Worm (Caenorhabditis elegans) whole organism, dauer: ENCODE measurements around the gene F35D2.1.

Experiments used
- unc-62 ChIP-seq: sonication (generic microtip); optimal IDR thresholded peaks from 2 replicates; lab custom pipeline; 2017; ENCODE audit warnings: missing biosample characterization, missing genetic modification reagents, missing genetic modification characterization

Gene F35D2.1

ce11 chrII:7555454-7555853 is 20.3 kb upstream of the F35D2.1 start, which contains the start of gene ZK1290.14:
ZK1290.14 (minus strand) TSS chrII:7555592.
- TF ChIP-seq unc-62: no peak

- no peak for TF ChIP-seq unc-62
Measured at ce11 chrII:7557981-7558380, 17.7 kb upstream of the F35D2.1 start.

- TF ChIP-seq unc-62: no peak
Measured at ce11 chrII:7558864-7559263, 16.9 kb upstream of the F35D2.1 start.

- TF ChIP-seq unc-62: no peak
Measured at ce11 chrII:7560844-7561243, 14.9 kb upstream of the F35D2.1 start.

ce11 chrII:7561494-7561893 is 14.2 kb upstream of the F35D2.1 start, which contains the start of the genes ZK1290.11 and ZK1290.1:
ZK1290.11 (minus strand) TSS chrII:7561594.
ZK1290.1 (plus strand) TSS chrII:7561764.
- TF ChIP-seq unc-62: no peak

- TF ChIP-seq unc-62: no peak
Measured at ce11 chrII:7562616-7563015, 13.1 kb upstream of the F35D2.1 start.

- TF ChIP-seq unc-62: no peak
Measured at ce11 chrII:7570305-7570704, 5.4 kb upstream of the F35D2.1 start, which contains the start of gene F35D2.3. F35D2.3 (plus strand) TSS chrII:7570605.

ce11 chrII:7570820-7571219 is 4.9 kb upstream of the F35D2.1 start:
- no peak for TF ChIP-seq unc-62

ce11 chrII:7574143-7574542 is 1.6 kb upstream of the F35D2.1 start, which contains the start of gene F35D2.2:
F35D2.2 (plus strand) TSS chrII:7574443.
- TF ChIP-seq unc-62: no peak

- no peak for TF ChIP-seq unc-62
Measured at ce11 chrII:7577412-7577811, 1.7 kb downstream of the F35D2.1 start, which contains the start of gene F35D2.6. F35D2.6 (plus strand) TSS chrII:7577712.

ce11 chrII:7583555-7583954 is 7.8 kb downstream of the F35D2.1 start, which contains the start of gene mks-3:
mks-3 (minus strand) TSS chrII:7583655.
- no peak for TF ChIP-seq unc-62

- no peak for TF ChIP-seq unc-62
Measured at ce11 chrII:7588295-7588694, 12.6 kb downstream of the F35D2.1 start.

- TF ChIP-seq unc-62: no peak
Measured at ce11 chrII:7593227-7593626, 17.5 kb downstream of the F35D2.1 start.

ce11 chrII:7594262-7594661 is 18.5 kb downstream of the F35D2.1 start:
- no peak for TF ChIP-seq unc-62

ce11 chrII:7594812-7595211 is 19.1 kb downstream of the F35D2.1 start, which contains the start of gene syd-1:
syd-1 (minus strand) TSS chrII:7594912.
- no peak for TF ChIP-seq unc-62

- no peak for TF ChIP-seq unc-62
Measured at ce11 chrII:7598702-7599314, 23.1 kb downstream of the F35D2.1 start, which contains the start of gene pgam-5. pgam-5 (minus strand) TSS chrII:7598752.

- TF ChIP-seq unc-62: no peak
Measured at ce11 chrII:7599357-7599756, 23.6 kb downstream of the F35D2.1 start, which contains the start of gene npp-21. npp-21 (plus strand) TSS chrII:7599657.

ce11 chrII:7605306-7605705 is 29.6 kb downstream of the F35D2.1 start, which contains the start of gene osm-8:
osm-8 (minus strand) TSS chrII:7605406.
- no peak for TF ChIP-seq unc-62
